Fruit fly (Drosophila melanogaster): ENCODE results near the gene Bre1.

Gene Bre1

dm6 chr3L:5808101-5808433 lies 14.1 kb upstream of the Bre1 start:
- TF ChIP-seq ttk (optimal IDR thresholded peaks at IDR 0.05) (no peak), psq (optimal IDR thresholded peaks at IDR 0.05) (no peak), Sin3A (optimal IDR thresholded peaks at IDR 0.05) (no peak), Myc (optimal IDR thresholded peaks at IDR 0.05) (no peak), h (optimal IDR thresholded peaks at IDR 0.05) (no peak), insv (optimal IDR thresholded peaks at IDR 0.05) (no peak)

- TF ChIP-seq Sin3A (optimal IDR thresholded peaks at IDR 0.05) (no peak), psq (optimal IDR thresholded peaks at IDR 0.05) (no peak), Myc (optimal IDR thresholded peaks at IDR 0.05) (no peak), ttk (optimal IDR thresholded peaks at IDR 0.05) (no peak), h (optimal IDR thresholded peaks at IDR 0.05) (no peak), insv (optimal IDR thresholded peaks at IDR 0.05) (no peak)
Observed at dm6 chr3L:5807370-5808100, 13.5 kb upstream of the Bre1 start.

dm6 chr3L:5802733-5803132 lies 8.7 kb upstream of the Bre1 start, which contains the start of gene CG42272:
CG42272 (plus strand) TSS chr3L:5803033.
- TF ChIP-seq insv (optimal IDR thresholded peaks at IDR 0.05) = no peak
- TF ChIP-seq psq (optimal IDR thresholded peaks at IDR 0.05) = no peak
- no peak for TF ChIP-seq Sin3A (optimal IDR thresholded peaks at IDR 0.05)
- TF ChIP-seq h (optimal IDR thresholded peaks at IDR 0.05) = no peak
- TF ChIP-seq Myc (optimal IDR thresholded peaks at IDR 0.05) = no peak
- TF ChIP-seq ttk (optimal IDR thresholded peaks at IDR 0.05) = no peak

- TF ChIP-seq ttk (optimal IDR thresholded peaks at IDR 0.05) (no peak), psq (optimal IDR thresholded peaks at IDR 0.05) (no peak), Myc (optimal IDR thresholded peaks at IDR 0.05) (no peak), h (optimal IDR thresholded peaks at IDR 0.05) (no peak), Sin3A (optimal IDR thresholded peaks at IDR 0.05) (no peak), insv (optimal IDR thresholded peaks at IDR 0.05) (no peak)
Observed at dm6 chr3L:5802063-5802531, 8.1 kb upstream of the Bre1 start.

- TF ChIP-seq h (optimal IDR thresholded peaks at IDR 0.05) (no peak), Sin3A (optimal IDR thresholded peaks at IDR 0.05) (no peak), ttk (optimal IDR thresholded peaks at IDR 0.05) (no peak), insv (optimal IDR thresholded peaks at IDR 0.05) (no peak), Myc (optimal IDR thresholded peaks at IDR 0.05) (no peak), psq (optimal IDR thresholded peaks at IDR 0.05) (no peak)
Observed at dm6 chr3L:5797274-5797673, 3.3 kb upstream of the Bre1 start.

- TF ChIP-seq Sin3A (optimal IDR thresholded peaks at IDR 0.05) = no peak
- TF ChIP-seq insv (optimal IDR thresholded peaks at IDR 0.05) = no peak
- TF ChIP-seq psq (optimal IDR thresholded peaks at IDR 0.05) = no peak
- TF ChIP-seq h (optimal IDR thresholded peaks at IDR 0.05) = no peak
- no peak for TF ChIP-seq Myc (optimal IDR thresholded peaks at IDR 0.05)
- no peak for TF ChIP-seq ttk (optimal IDR thresholded peaks at IDR 0.05)
Observed at dm6 chr3L:5796493-5796998, 2.6 kb upstream of the Bre1 start, which contains the start of gene Tektin-C. Tektin-C (minus strand) TSS chr3L:5796543.

dm6 chr3L:5789663-5790062 lies 4.3 kb downstream of the Bre1 start:
- TF ChIP-seq Sin3A (optimal IDR thresholded peaks at IDR 0.05) = no peak
- no peak for TF ChIP-seq h (optimal IDR thresholded peaks at IDR 0.05)
- TF ChIP-seq psq (optimal IDR thresholded peaks at IDR 0.05) = no peak
- no peak for TF ChIP-seq Myc (optimal IDR thresholded peaks at IDR 0.05)
- no peak for TF ChIP-seq ttk (optimal IDR thresholded peaks at IDR 0.05)
- TF ChIP-seq insv (optimal IDR thresholded peaks at IDR 0.05) = no peak

- TF ChIP-seq h (optimal IDR thresholded peaks at IDR 0.05) = no peak
- TF ChIP-seq psq (optimal IDR thresholded peaks at IDR 0.05) = no peak
- TF ChIP-seq insv (optimal IDR thresholded peaks at IDR 0.05) = no peak
- TF ChIP-seq Sin3A (optimal IDR thresholded peaks at IDR 0.05) = no peak
- TF ChIP-seq Myc (optimal IDR thresholded peaks at IDR 0.05) = no peak
- no peak for TF ChIP-seq ttk (optimal IDR thresholded peaks at IDR 0.05)
Observed at dm6 chr3L:5788823-5789222, 5.2 kb downstream of the Bre1 start.

dm6 chr3L:5787476-5787875 lies 6.5 kb downstream of the Bre1 start:
- TF ChIP-seq Myc (optimal IDR thresholded peaks at IDR 0.05) (no peak), psq (optimal IDR thresholded peaks at IDR 0.05) (no peak), insv (optimal IDR thresholded peaks at IDR 0.05) (no peak), ttk (optimal IDR thresholded peaks at IDR 0.05) (no peak), Sin3A (optimal IDR thresholded peaks at IDR 0.05) (no peak), h (optimal IDR thresholded peaks at IDR 0.05) (no peak)

- TF ChIP-seq insv (optimal IDR thresholded peaks at IDR 0.05) = no peak
- TF ChIP-seq psq (optimal IDR thresholded peaks at IDR 0.05) = no peak
- no peak for TF ChIP-seq h (optimal IDR thresholded peaks at IDR 0.05)
- TF ChIP-seq ttk (optimal IDR thresholded peaks at IDR 0.05) = no peak
Observed at dm6 chr3L:5786604-5787003, 7.4 kb downstream of the Bre1 start, which contains the start of gene Cralbp. Cralbp (minus strand) TSS chr3L:5786718.

dm6 chr3L:5785237-5786062 lies 8.5 kb downstream of the Bre1 start:
- no peak for TF ChIP-seq insv (optimal IDR thresholded peaks at IDR 0.05)
- TF ChIP-seq psq (optimal IDR thresholded peaks at IDR 0.05) = no peak
- TF ChIP-seq h (optimal IDR thresholded peaks at IDR 0.05) = no peak
- no peak for TF ChIP-seq Sin3A (optimal IDR thresholded peaks at IDR 0.05)
- TF ChIP-seq ttk (optimal IDR thresholded peaks at IDR 0.05) = no peak
- TF ChIP-seq Myc (optimal IDR thresholded peaks at IDR 0.05) = no peak
